Fruit fly (Drosophila melanogaster) whole organism, wandering third instar larva: ENCODE data around the gene Toll-6.

Experiments
- CG9705 ChIP-seq: fragments of 200-800 bp; sonication (Bioruptor generic); optimal IDR thresholded peaks from 2 replicates; lab custom pipeline; 2018; ENCODE audit warnings: missing biosample characterization, mild to moderate bottlenecking, missing genetic modification characterization
- GATAd ChIP-seq: sonication (Bioruptor generic); optimal IDR thresholded peaks from 2 replicates; lab custom pipeline; 2016; ENCODE audit warnings: missing biosample characterization, missing genetic modification characterization
- HLH106 ChIP-seq: fragments of 200-800 bp; optimal IDR thresholded peaks from 3 replicates; lab custom pipeline; 2019; ENCODE audit warnings: missing biosample characterization, mild to moderate bottlenecking, missing genetic modification characterization, moderate library complexity
- Hr78 ChIP-seq: fragments of >200 bp; optimal IDR thresholded peaks from 2 replicates; lab custom pipeline; 2017; ENCODE audit warnings: missing biosample characterization, missing genetic modification characterization
- OdsH ChIP-seq: fragments of 200-800 bp; sonication (Bioruptor generic); optimal IDR thresholded peaks from 2 replicates; lab custom pipeline; 2016; ENCODE audit warnings: missing biosample characterization, mild to moderate bottlenecking, missing genetic modification characterization
- dl ChIP-seq, 2 experiments: fragments of 175-275, 200-275 bp in 1 of 2; fragments of 200-275 bp in 1 of 2; sonication (Bioruptor generic); optimal IDR thresholded peaks; lab custom pipeline; 2018; ENCODE audit warnings: mild to moderate bottlenecking in 2 of 2, missing biosample characterization in 2 of 2, missing genetic modification characterization in 2 of 2, moderate library complexity in 2 of 2; ENCODE audit not compliant: partially characterized antibody in 2 of 2, insufficient read depth in 1 of 2
- ey ChIP-seq: fragments of 200-800 bp; sonication (Bioruptor generic); optimal IDR thresholded peaks from 2 replicates; lab custom pipeline; 2016; ENCODE audit warnings: missing biosample characterization, missing genetic modification characterization
- foxo ChIP-seq, 2 experiments: fragments of 200-800 bp; sonication (Bioruptor generic); optimal IDR thresholded peaks; 2 replicates in 1 of 2; 3 replicates in 1 of 2; lab custom pipeline; 2016 to 2017; ENCODE audit warnings: missing biosample characterization in 2 of 2, missing genetic modification characterization in 2 of 2
- jim ChIP-seq: fragments of 175-275, 200-325 bp; sonication (Bioruptor generic); optimal IDR thresholded peaks from 2 replicates; lab custom pipeline; 2016; ENCODE audit warnings: missing biosample characterization, mild to moderate bottlenecking, missing genetic modification characterization
- lola ChIP-seq: fragments of >200 bp; optimal IDR thresholded peaks from 2 replicates; lab custom pipeline; 2017; ENCODE audit warnings: missing biosample characterization, missing genetic modification characterization
- psq ChIP-seq: fragments of 200-800 bp; sonication (Bioruptor generic); optimal IDR thresholded peaks from 3 replicates; lab custom pipeline; 2017; ENCODE audit warnings: missing biosample characterization, mild to moderate bottlenecking, missing genetic modification characterization, moderate library complexity
- sv ChIP-seq: fragments of 200-800 bp; sonication (Bioruptor generic); optimal IDR thresholded peaks from 3 replicates; lab custom pipeline; 2016; ENCODE audit warnings: missing biosample characterization, missing genetic modification characterization

dm6 chr3L:15302685-15303084, 33.8 kb upstream of the Toll-6 start, which contains the start of gene Best3:
- TF ChIP-seq dl (GFP tag; optimal IDR thresholded peaks at IDR 0.05; lab: Kevin White, UChicago; ENCODE audit: insufficient read depth in 1 of 2, partially characterized antibody in 2 of 2) (no peak), GATAd (no peak), lola (GFP tag; lab: Kevin White, UChicago) (no peak), psq (GFP tag; lab: Kevin White, UChicago) (no peak), Hr78 (GFP tag; lab: Kevin White, UChicago) (no peak), HLH106 (tag; lab: Kevin White, UChicago) (no peak), OdsH (GFP tag; lab: Kevin White, UChicago) (no peak), foxo (GFP tag; optimal IDR thresholded peaks at IDR 0.05; lab: Kevin White, UChicago) (no peak), CG9705 (GFP tag; lab: Kevin White, UChicago) (no peak), sv (GFP tag; lab: Kevin White, UChicago) (no peak), ey (no peak), jim (GFP tag; lab: Kevin White, UChicago) (no peak)
